Worm (Caenorhabditis elegans) whole organism, early embryonic: ENCODE results near the gene frpr-4.

ENCODE experiments used
- B0310.2 ChIP-seq: sonication (generic microtip); optimal IDR thresholded peaks from 2 replicates; lab custom pipeline; 2016; ENCODE audit warnings: mild to moderate bottlenecking, missing genetic modification characterization, missing compliant biosample characterization
- F13C5.2 ChIP-seq: sonication (generic microtip); optimal IDR thresholded peaks from 2 replicates; lab custom pipeline; 2017; ENCODE audit warnings: mild to moderate bottlenecking, missing genetic modification characterization, inconsistent platforms, missing compliant biosample characterization
- aly-1 ChIP-seq: sonication (generic microtip); optimal IDR thresholded peaks from 2 replicates; lab custom pipeline; 2016; ENCODE audit warnings: missing genetic modification characterization, missing compliant biosample characterization
- ama-1 ChIP-seq: fragments of 150-350 bp; optimal IDR thresholded peaks from 2 replicates; lab custom pipeline; 2014
- ceh-13 ChIP-seq: fragments of 200-800 bp; sonication (Bioruptor generic); optimal IDR thresholded peaks from 2 replicates; lab custom pipeline; 2018; ENCODE audit warnings: mild to moderate bottlenecking, missing genetic modification characterization, missing compliant biosample characterization
- ceh-36 ChIP-seq: sonication (generic microtip); optimal IDR thresholded peaks from 2 replicates; lab custom pipeline; 2016; ENCODE audit warnings: missing genetic modification characterization, inconsistent platforms, missing compliant biosample characterization
- ets-7 ChIP-seq: sonication (generic microtip); optimal IDR thresholded peaks from 2 replicates; lab custom pipeline; 2016; ENCODE audit warnings: missing genotype, missing genetic modification characterization, missing compliant biosample characterization
- flt-1 ChIP-seq: fragments of 200-800 bp; sonication (Bioruptor generic); IDR thresholded peaks from 2 replicates; pipeline ENCODE4 v1.3.6; 2022; ENCODE audit warnings: missing genetic modification characterization, missing compliant biosample characterization
- hmbx-1 ChIP-seq: sonication (generic microtip); optimal IDR thresholded peaks from 2 replicates; lab custom pipeline; 2016; ENCODE audit warnings: mild to moderate bottlenecking, missing genetic modification characterization, missing compliant biosample characterization
- hmg-4 ChIP-seq: fragments of 200-800 bp; sonication (Bioruptor generic); optimal IDR thresholded peaks from 2 replicates; lab custom pipeline; 2018; ENCODE audit warnings: mild to moderate bottlenecking, missing genetic modification characterization, missing compliant biosample characterization
- hnd-1 ChIP-seq: sonication (generic microtip); optimal IDR thresholded peaks from 2 replicates; lab custom pipeline; 2016; ENCODE audit warnings: missing genetic modification characterization, missing compliant biosample characterization
- pes-1 ChIP-seq: fragments of 200-800 bp; sonication (Bioruptor generic); IDR thresholded peaks from 2 replicates; pipeline ENCODE4 v1.3.6; 2022; ENCODE audit warnings: missing genetic modification reagents, missing genetic modification characterization, missing compliant biosample characterization
- scrt-1 ChIP-seq: fragments of 200-800 bp; sonication (Bioruptor generic); IDR thresholded peaks from 2 replicates; pipeline ENCODE4 v1.3.6; 2022; ENCODE audit warnings: missing genetic modification characterization, missing compliant biosample characterization
- sea-1 ChIP-seq: fragments of 200-800 bp; sonication (Bioruptor generic); conservative IDR thresholded peaks from 2 replicates; pipeline ENCODE4 v1.3.6; 2022; ENCODE audit warnings: missing genetic modification characterization, missing compliant biosample characterization
- tbx-11 ChIP-seq: fragments of 200-800 bp; sonication (Bioruptor generic); IDR thresholded peaks from 2 replicates; pipeline ENCODE4 v1.3.6; 2022; ENCODE audit warnings: missing genetic modification characterization, missing compliant biosample characterization
- tbx-37 ChIP-seq: fragments of 200-800 bp; sonication (Bioruptor generic); conservative IDR thresholded peaks from 2 replicates; pipeline ENCODE4 v1.3.6; 2022; ENCODE audit warnings: missing genetic modification reagents, missing genetic modification characterization, missing compliant biosample characterization
- tra-4 ChIP-seq: sonication (generic microtip); optimal IDR thresholded peaks from 2 replicates; lab custom pipeline; 2017; ENCODE audit warnings: missing genetic modification characterization, missing compliant biosample characterization

frpr-4 gene

DNA sequence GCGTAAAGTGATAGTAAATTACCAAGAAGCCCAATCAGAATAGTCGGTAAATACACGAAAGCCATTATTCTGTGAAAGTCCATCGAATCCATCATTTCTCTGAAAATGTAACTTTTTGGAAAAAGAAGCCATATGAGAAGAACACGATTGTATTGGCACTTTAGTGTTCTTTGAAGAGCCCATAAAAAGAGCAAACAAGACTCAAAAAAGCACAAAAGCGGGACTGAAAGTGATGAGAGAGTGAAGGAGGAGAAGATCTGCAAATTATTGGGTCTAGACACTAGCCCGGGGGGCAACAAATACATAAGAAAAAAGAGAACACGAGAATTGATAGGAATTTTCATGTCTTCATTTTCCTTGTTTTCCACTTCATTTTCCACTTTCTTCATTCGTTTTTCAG is at the start of gene frpr-4:
Gene frpr-4 (minus strand): TSS at position 101 of the 400 bp plus-strand sequence.
- TF ChIP-seq ama-1 (lab: Kevin White, UChicago) (no peak), sea-1 (no peak), tbx-37 (GFP tag; lab: Robert Waterston, UW) (no peak), aly-1 (tag; lab: Kevin White, UChicago) (no peak), F13C5.2 (no peak), scrt-1 (no peak), pes-1 (no peak), flt-1 (no peak)

DNA sequence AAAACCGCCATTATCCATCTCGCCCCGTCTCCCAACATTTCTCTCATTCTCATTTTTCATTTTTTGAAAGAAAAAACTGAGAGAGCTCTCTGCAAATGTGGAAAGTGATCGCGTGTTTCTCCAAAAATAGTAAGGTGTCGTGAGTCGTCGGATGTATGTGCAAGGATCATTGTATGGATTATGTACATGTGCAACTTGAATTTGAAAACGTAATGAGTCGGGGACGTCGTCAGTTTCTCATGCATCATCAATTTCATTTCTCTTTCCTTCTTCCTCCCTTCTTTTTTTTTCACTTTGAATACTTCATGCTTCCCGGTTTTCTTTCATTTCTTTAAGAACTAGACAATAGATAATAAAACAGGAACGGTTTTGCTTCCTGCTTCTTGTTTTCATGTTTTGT is 49.8 kb upstream of the frpr-4 start:
- no peak for TF ChIP-seq hnd-1 (tag; lab: Kevin White, UChicago)
- TF ChIP-seq ceh-36 = no peak
- no peak for TF ChIP-seq tra-4 (tag; lab: Kevin White, UChicago)
- no peak for TF ChIP-seq aly-1 (tag; lab: Kevin White, UChicago)
- no peak for TF ChIP-seq scrt-1

DNA sequence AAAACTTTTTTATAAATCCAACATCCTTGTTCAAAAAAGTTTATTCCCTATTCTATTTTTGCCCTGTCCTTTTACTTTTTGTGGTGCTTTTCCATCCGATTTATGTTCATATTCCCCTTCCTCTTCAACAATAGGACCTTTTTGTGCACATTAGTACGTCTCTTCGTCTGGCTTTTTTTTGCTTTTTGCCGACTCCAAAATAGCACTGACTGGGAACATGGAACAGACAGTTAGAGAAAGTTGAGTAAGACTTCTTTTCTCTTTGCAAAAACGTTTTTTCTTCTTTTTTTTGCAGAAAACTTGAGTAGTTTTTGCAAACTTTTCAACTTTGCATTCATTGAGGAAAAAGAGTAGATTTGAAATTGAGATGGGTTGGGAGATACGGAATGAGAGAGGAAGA is 46.5 kb upstream of the frpr-4 start:
- no peak for TF ChIP-seq aly-1 (tag; lab: Kevin White, UChicago)

DNA sequence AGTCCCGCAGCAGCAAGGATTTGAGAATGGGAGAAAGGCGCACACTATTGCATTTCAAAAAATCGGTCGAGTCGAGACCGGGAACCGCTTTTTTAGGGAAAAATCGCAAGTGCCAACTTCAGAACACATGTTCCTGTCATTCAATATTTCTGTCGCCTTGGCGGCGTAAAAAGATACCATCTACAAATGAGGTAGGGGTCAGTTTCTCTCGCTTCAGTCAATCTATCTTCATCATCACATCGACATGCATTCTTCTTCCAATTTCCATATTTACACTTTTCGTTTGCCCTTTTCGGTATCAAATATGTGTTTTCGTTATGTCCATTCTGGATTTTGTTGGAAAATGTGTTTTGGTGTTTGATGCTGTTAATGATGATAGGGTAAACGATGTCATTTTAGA is 42.4 kb upstream of the frpr-4 start:
- TF ChIP-seq ceh-36 (no peak), hnd-1 (tag; lab: Kevin White, UChicago) (no peak), tbx-37 (GFP tag; lab: Robert Waterston, UW) (no peak), scrt-1 (no peak), flt-1 (no peak), ets-7 (tag; lab: Kevin White, UChicago) (no peak), tra-4 (tag; lab: Kevin White, UChicago) (no peak), hmg-4 (GFP tag; lab: Kevin White, UChicago) (no peak), aly-1 (tag; lab: Kevin White, UChicago) (no peak), ama-1 (lab: Kevin White, UChicago) (no peak), hmbx-1 (tag; lab: Kevin White, UChicago) (no peak), B0310.2 (tag; lab: Kevin White, UChicago) (no peak), ceh-13 (GFP tag; lab: Kevin White, UChicago) (no peak), tbx-11 (GFP tag; lab: Robert Waterston, UW) (no peak), pes-1 (no peak)

DNA sequence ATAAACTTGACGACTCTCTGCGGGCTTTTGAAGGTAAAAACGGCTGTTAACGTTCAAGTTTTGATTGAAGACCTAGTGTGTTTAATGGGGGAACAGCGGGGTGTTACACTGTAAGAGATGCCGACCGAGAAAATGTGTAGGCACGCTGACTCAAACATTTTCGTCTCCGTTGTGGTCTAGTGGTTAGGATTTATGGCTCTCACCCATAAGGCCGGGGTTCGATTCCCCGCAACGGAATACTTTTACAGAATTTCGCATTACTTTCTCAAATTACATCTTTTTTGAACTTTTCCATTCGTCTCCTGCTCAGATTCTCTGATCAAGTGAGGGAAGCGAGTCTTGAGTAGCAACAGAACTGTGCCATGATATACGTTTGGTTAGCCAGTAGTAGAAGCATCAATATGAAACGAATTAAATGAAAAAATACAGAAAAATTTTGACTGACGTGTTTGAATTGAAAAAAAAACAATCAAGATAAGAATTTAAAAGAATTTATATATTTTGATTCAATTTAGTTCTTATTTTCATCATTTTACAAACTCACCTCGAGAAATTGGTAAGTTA is 38.0 kb upstream of the frpr-4 start, which contains the start of gene ZK622.1:
Gene ZK622.1 (plus strand): TSS at position 514 of the 564 bp plus-strand sequence.
- TF ChIP-seq tbx-11 (GFP tag; lab: Robert Waterston, UW) (peak; percentile 72; the same call in 1 of the 2 replicates), flt-1 (peak; percentile 77; the same call in 1 of the 2 replicates), hmg-4 (GFP tag; lab: Kevin White, UChicago) (peak; percentile 71), B0310.2 (tag; lab: Kevin White, UChicago) (peak; percentile 13), aly-1 (tag; lab: Kevin White, UChicago) (peak; percentile 26), ceh-13 (GFP tag; lab: Kevin White, UChicago) (peak; percentile 37), hnd-1 (tag; lab: Kevin White, UChicago) (peak; percentile 19), scrt-1 (peak; percentile 76; the same call in 1 of the 2 replicates), ama-1 (lab: Kevin White, UChicago) (no peak), sea-1 (peak; percentile 71), F13C5.2 (no peak), pes-1 (peak; percentile 85), ceh-36 (peak; percentile 59), hmbx-1 (tag; lab: Kevin White, UChicago) (peak; percentile 37), tra-4 (tag; lab: Kevin White, UChicago) (peak; percentile 36), tbx-37 (GFP tag; lab: Robert Waterston, UW) (peak; percentile 53), ets-7 (tag; lab: Kevin White, UChicago) (no peak)

DNA sequence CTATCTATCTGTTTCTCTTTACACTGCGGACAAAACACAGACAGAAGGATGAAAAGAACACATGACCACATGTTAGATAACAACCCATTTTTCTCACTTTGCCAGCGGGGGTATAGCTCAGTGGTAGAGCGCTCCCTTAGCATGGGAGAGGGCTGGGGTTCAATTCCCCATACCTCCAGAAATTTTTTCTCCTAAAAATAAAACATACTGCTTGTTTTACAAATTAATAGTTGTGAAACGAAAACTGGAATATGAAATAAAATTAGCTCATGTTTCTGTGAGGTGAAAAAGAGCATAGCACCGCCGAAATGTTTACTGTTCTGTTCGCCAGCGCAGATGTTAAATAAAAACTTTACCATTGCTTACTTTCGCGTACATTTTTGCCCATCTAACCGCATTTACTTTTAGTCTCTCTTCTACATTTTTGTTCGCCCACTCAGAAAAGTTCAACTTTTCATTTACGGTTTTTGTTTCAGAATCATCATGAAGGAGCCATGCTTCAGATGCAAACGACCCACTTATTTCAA is 37.0 kb upstream of the frpr-4 start, which contains the start of gene ZK622.4:
Gene ZK622.4 (plus strand): TSS at position 477 of the 527 bp plus-strand sequence.
- TF ChIP-seq scrt-1 (peak; percentile 90), hmbx-1 (tag; lab: Kevin White, UChicago) (peak; percentile 73), hnd-1 (tag; lab: Kevin White, UChicago) (peak; percentile 81), sea-1 (peak; percentile 91), ceh-13 (GFP tag; lab: Kevin White, UChicago) (peak; percentile 88), aly-1 (tag; lab: Kevin White, UChicago) (peak; percentile 86), tra-4 (tag; lab: Kevin White, UChicago) (peak; percentile 75), pes-1 (peak; percentile 94), F13C5.2 (peak; percentile 91), tbx-11 (GFP tag; lab: Robert Waterston, UW) (peak; percentile 88), hmg-4 (GFP tag; lab: Kevin White, UChicago) (peak; percentile 95), ama-1 (lab: Kevin White, UChicago) (no peak), ceh-36 (peak; percentile 82), B0310.2 (tag; lab: Kevin White, UChicago) (peak; percentile 75), flt-1 (peak; percentile 93), tbx-37 (GFP tag; lab: Robert Waterston, UW) (peak; percentile 81), ets-7 (tag; lab: Kevin White, UChicago) (peak; percentile 72)

DNA sequence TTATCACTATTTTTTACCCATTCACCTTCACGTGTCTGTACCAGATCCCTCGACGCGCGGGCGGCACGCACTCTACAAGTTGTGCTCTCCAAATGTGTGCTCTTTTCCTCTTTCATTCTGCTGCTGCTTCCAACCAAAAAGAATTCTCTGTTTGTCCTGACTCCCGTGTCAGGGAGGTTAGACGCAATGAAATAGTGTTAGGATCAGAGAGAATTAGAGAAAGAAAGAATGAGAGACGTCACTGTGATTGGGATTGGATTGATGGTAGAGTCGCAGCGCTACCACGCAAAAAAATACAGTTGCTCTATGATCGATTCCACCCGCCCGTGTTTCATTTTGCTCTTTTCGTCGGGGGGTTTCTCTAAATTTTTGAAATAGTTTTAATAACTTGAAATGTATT is 35.7 kb upstream of the frpr-4 start:
- no peak for TF ChIP-seq hmg-4 (GFP tag; lab: Kevin White, UChicago)
- TF ChIP-seq tbx-37 (GFP tag; lab: Robert Waterston, UW) = no peak
- no peak for TF ChIP-seq F13C5.2
- no peak for TF ChIP-seq hmbx-1 (tag; lab: Kevin White, UChicago)
- TF ChIP-seq aly-1 (tag; lab: Kevin White, UChicago) = no peak
- no peak for TF ChIP-seq ama-1 (lab: Kevin White, UChicago)
- no peak for TF ChIP-seq ceh-13 (GFP tag; lab: Kevin White, UChicago)
- no peak for TF ChIP-seq scrt-1
- TF ChIP-seq tra-4 (tag; lab: Kevin White, UChicago) = no peak
- no peak for TF ChIP-seq flt-1
- no peak for TF ChIP-seq tbx-11 (GFP tag; lab: Robert Waterston, UW)
- TF ChIP-seq ceh-36 = no peak
- no peak for TF ChIP-seq ets-7 (tag; lab: Kevin White, UChicago)
- no peak for TF ChIP-seq pes-1
- TF ChIP-seq hnd-1 (tag; lab: Kevin White, UChicago) = no peak
